Worm (Caenorhabditis elegans): ENCODE results near the gene avr-15.

The avr-15 gene

ce11 chrV:13453334-13453733 is 58.2 kb downstream of the avr-15 start, which contains the start of gene lurp-2:
Gene lurp-2 (plus strand): TSS chrV:13453634.
- no peak for TF ChIP-seq dmd-4 (tag; optimal IDR thresholded peaks at IDR 0.05; ENCODE audit: borderline replicate concordance)
- TF ChIP-seq ceh-31 (tag; optimal IDR thresholded peaks at IDR 0.05): no peak
- TF ChIP-seq nhr-232 (tag; optimal IDR thresholded peaks at IDR 0.05): no peak
- no peak for TF ChIP-seq ref-2 (tag; optimal IDR thresholded peaks at IDR 0.05)
- no peak for TF ChIP-seq unc-86 (tag; optimal IDR thresholded peaks at IDR 0.05)
- TF ChIP-seq hlh-8 (tag; optimal IDR thresholded peaks at IDR 0.05): no peak
- no peak for TF ChIP-seq elt-2 (tag; optimal IDR thresholded peaks at IDR 0.05)
- no peak for TF ChIP-seq fkh-10 (GFP tag; optimal IDR thresholded peaks at IDR 0.05)
- TF ChIP-seq ceh-6 (GFP tag; optimal IDR thresholded peaks at IDR 0.05): no peak
- no peak for TF ChIP-seq T23F11.4 (GFP tag; optimal IDR thresholded peaks at IDR 0.05)
- TF ChIP-seq C08G9.2 (tag; optimal IDR thresholded peaks at IDR 0.05): no peak
- TF ChIP-seq ceh-45 (GFP tag; IDR thresholded peaks at IDR 0.05): no peak
- no peak for TF ChIP-seq hlh-30 (tag; optimal IDR thresholded peaks at IDR 0.05; ENCODE audit: insufficient read depth)
- no peak for TF ChIP-seq mec-3 (tag; optimal IDR thresholded peaks at IDR 0.05; ENCODE audit: borderline replicate concordance)
- TF ChIP-seq Y22D7AL.16 (tag; optimal IDR thresholded peaks at IDR 0.05): no peak
- TF ChIP-seq unc-3 (GFP tag; conservative IDR thresholded peaks at IDR 0.05): no peak
- TF ChIP-seq unc-3 (tag; optimal IDR thresholded peaks at IDR 0.05): no peak
